Fruit fly (Drosophila melanogaster) whole organism, wandering third instar larva: Measurements from ENCODE around the gene Sfp24Bd.
A peak's percentile ranks its signal among the peaks of the same experiment; 100 is the strongest.

ENCODE experiments used
- CG32264 ChIP-seq: fragments of 200-800 bp; sonication (Bioruptor generic); optimal IDR thresholded peaks from 2 replicates; lab custom pipeline; 2016; ENCODE audit warnings: missing biosample characterization, missing genetic modification characterization
- CG9705 ChIP-seq: fragments of 200-800 bp; sonication (Bioruptor generic); optimal IDR thresholded peaks from 2 replicates; lab custom pipeline; 2018; ENCODE audit warnings: missing biosample characterization, mild to moderate bottlenecking, missing genetic modification characterization
- CrebA ChIP-seq: fragments of 200-800 bp; sonication (Bioruptor generic); optimal IDR thresholded peaks from 2 replicates; lab custom pipeline; 2016; ENCODE audit warnings: missing biosample characterization, mild to moderate bottlenecking, missing genetic modification characterization, borderline replicate concordance
- Dfd ChIP-seq: fragments of >200 bp; optimal IDR thresholded peaks from 2 replicates; lab custom pipeline; 2017; ENCODE audit warnings: missing biosample characterization, missing genetic modification characterization
- Dif ChIP-seq: fragments of 200-275, 200-300 bp; sonication (Bioruptor generic); optimal IDR thresholded peaks from 2 replicates; lab custom pipeline; 2018; ENCODE audit warnings: missing biosample characterization, missing genetic modification characterization; ENCODE audit not compliant: partially characterized antibody
- GATAd ChIP-seq: sonication (Bioruptor generic); optimal IDR thresholded peaks from 2 replicates; lab custom pipeline; 2016; ENCODE audit warnings: missing biosample characterization, missing genetic modification characterization
- HLH106 ChIP-seq: fragments of 200-800 bp; optimal IDR thresholded peaks from 3 replicates; lab custom pipeline; 2019; ENCODE audit warnings: missing biosample characterization, mild to moderate bottlenecking, missing genetic modification characterization, moderate library complexity
- Hnf4 ChIP-seq: fragments of 200-800 bp; sonication (Bioruptor generic); optimal IDR thresholded peaks from 2 replicates; lab custom pipeline; 2016; ENCODE audit warnings: missing biosample characterization, mild to moderate bottlenecking, missing genetic modification characterization
- Hr78 ChIP-seq: fragments of >200 bp; optimal IDR thresholded peaks from 2 replicates; lab custom pipeline; 2017; ENCODE audit warnings: missing biosample characterization, missing genetic modification characterization
- Hr83 ChIP-seq: fragments of 200-300 bp; sonication (Bioruptor generic); optimal IDR thresholded peaks from 2 replicates; lab custom pipeline; 2016; ENCODE audit warnings: missing biosample characterization, mild to moderate bottlenecking, missing genetic modification characterization, moderate library complexity; ENCODE audit not compliant: poor library complexity, severe bottlenecking
- Jra ChIP-seq: sonication (Bioruptor generic); optimal IDR thresholded peaks from 2 replicates; lab custom pipeline; 2016; ENCODE audit warnings: missing biosample characterization, missing genetic modification characterization
- Mio ChIP-seq: sonication (Bioruptor generic); optimal IDR thresholded peaks from 2 replicates; lab custom pipeline; 2016; ENCODE audit warnings: missing biosample characterization, missing genetic modification characterization
- Myc ChIP-seq: fragments of >200 bp; optimal IDR thresholded peaks from 2 replicates; lab custom pipeline; 2017
- N ChIP-seq: fragments of >200 bp; optimal IDR thresholded peaks from 2 replicates; lab custom pipeline; 2018; ENCODE audit warnings: missing biosample characterization, missing external identifiers, missing genetic modification characterization
- OdsH ChIP-seq: fragments of 200-800 bp; sonication (Bioruptor generic); optimal IDR thresholded peaks from 2 replicates; lab custom pipeline; 2016; ENCODE audit warnings: missing biosample characterization, mild to moderate bottlenecking, missing genetic modification characterization
- Rel ChIP-seq, 2 experiments: fragments of 200-800 bp; sonication (Bioruptor generic) in 1 of 2; optimal IDR thresholded peaks; 2 replicates in 1 of 2; 3 replicates in 1 of 2; lab custom pipeline; 2016 to 2019; ENCODE audit warnings: mild to moderate bottlenecking in 2 of 2, missing biosample characterization in 2 of 2, missing genetic modification characterization in 2 of 2, moderate library complexity in 1 of 2
- Sp1 ChIP-seq: fragments of 200-800 bp; sonication (Bioruptor generic); optimal IDR thresholded peaks from 3 replicates; lab custom pipeline; 2019; ENCODE audit warnings: missing biosample characterization, mild to moderate bottlenecking, missing genetic modification characterization, moderate library complexity
- Vsx2 ChIP-seq: fragments of 200-300, 225-300 bp; sonication (Bioruptor generic); optimal IDR thresholded peaks from 2 replicates; lab custom pipeline; 2018; ENCODE audit warnings: missing biosample characterization, missing genetic modification characterization; ENCODE audit not compliant: partially characterized antibody
- br ChIP-seq: fragments of 200-800 bp; sonication (Bioruptor generic); optimal IDR thresholded peaks from 2 replicates; lab custom pipeline; 2016; ENCODE audit warnings: missing biosample characterization, missing genetic modification characterization
- brk ChIP-seq: fragments of 200-800 bp; sonication (Bioruptor generic); optimal IDR thresholded peaks from 2 replicates; lab custom pipeline; 2016; ENCODE audit warnings: missing biosample characterization, mild to moderate bottlenecking, missing genetic modification characterization
- dl ChIP-seq, 2 experiments: fragments of 175-275, 200-275 bp in 1 of 2; fragments of 200-275 bp in 1 of 2; sonication (Bioruptor generic); optimal IDR thresholded peaks; lab custom pipeline; 2018; ENCODE audit warnings: mild to moderate bottlenecking in 2 of 2, missing biosample characterization in 2 of 2, missing genetic modification characterization in 2 of 2, moderate library complexity in 2 of 2; ENCODE audit not compliant: partially characterized antibody in 2 of 2, insufficient read depth in 1 of 2
- dmrt93B ChIP-seq: fragments of 200-800 bp; sonication (Bioruptor generic); optimal IDR thresholded peaks from 2 replicates; lab custom pipeline; 2018; ENCODE audit warnings: missing biosample characterization, mild to moderate bottlenecking, missing genetic modification characterization
- dsf ChIP-seq: sonication (Bioruptor generic); optimal IDR thresholded peaks from 2 replicates; lab custom pipeline; 2016; ENCODE audit warnings: missing biosample characterization, missing genetic modification characterization, borderline replicate concordance
- ey ChIP-seq: fragments of 200-800 bp; sonication (Bioruptor generic); optimal IDR thresholded peaks from 2 replicates; lab custom pipeline; 2016; ENCODE audit warnings: missing biosample characterization, missing genetic modification characterization
- foxo ChIP-seq, 2 experiments: fragments of 200-800 bp; sonication (Bioruptor generic); optimal IDR thresholded peaks; 2 replicates in 1 of 2; 3 replicates in 1 of 2; lab custom pipeline; 2016 to 2017; ENCODE audit warnings: missing biosample characterization in 2 of 2, missing genetic modification characterization in 2 of 2
- fru ChIP-seq: fragments of 200-800 bp; sonication (Bioruptor generic); optimal IDR thresholded peaks from 3 replicates; lab custom pipeline; 2016; ENCODE audit warnings: missing biosample characterization, mild to moderate bottlenecking, missing genetic modification characterization
- h ChIP-seq: fragments of 200-800 bp; sonication (Bioruptor generic); optimal IDR thresholded peaks from 3 replicates; lab custom pipeline; 2016; ENCODE audit warnings: missing biosample characterization, mild to moderate bottlenecking, missing genetic modification characterization
- jim ChIP-seq: fragments of 175-275, 200-325 bp; sonication (Bioruptor generic); optimal IDR thresholded peaks from 2 replicates; lab custom pipeline; 2016; ENCODE audit warnings: missing biosample characterization, mild to moderate bottlenecking, missing genetic modification characterization
- lola ChIP-seq: fragments of >200 bp; optimal IDR thresholded peaks from 2 replicates; lab custom pipeline; 2017; ENCODE audit warnings: missing biosample characterization, missing genetic modification characterization
- psq ChIP-seq: fragments of 200-800 bp; sonication (Bioruptor generic); optimal IDR thresholded peaks from 3 replicates; lab custom pipeline; 2017; ENCODE audit warnings: missing biosample characterization, mild to moderate bottlenecking, missing genetic modification characterization, moderate library complexity
- rgr ChIP-seq: fragments of 200-800 bp; sonication (Bioruptor generic); optimal IDR thresholded peaks from 3 replicates; lab custom pipeline; 2016; ENCODE audit warnings: missing biosample characterization, mild to moderate bottlenecking, missing genetic modification characterization
- sage ChIP-seq: fragments of 200-800 bp; sonication (Bioruptor generic); optimal IDR thresholded peaks from 2 replicates; lab custom pipeline; 2016; ENCODE audit warnings: missing biosample characterization, mild to moderate bottlenecking, missing genetic modification characterization
- sv ChIP-seq: fragments of 200-800 bp; sonication (Bioruptor generic); optimal IDR thresholded peaks from 3 replicates; lab custom pipeline; 2016; ENCODE audit warnings: missing biosample characterization, missing genetic modification characterization
- tai ChIP-seq: sonication (Bioruptor generic); optimal IDR thresholded peaks from 2 replicates; lab custom pipeline; 2016; ENCODE audit warnings: missing biosample characterization, missing genetic modification characterization
- usp ChIP-seq: fragments of >200 bp; optimal IDR thresholded peaks from 2 replicates; lab custom pipeline; 2017; ENCODE audit warnings: missing biosample characterization, missing genetic modification characterization
- woc ChIP-seq: sonication (Bioruptor generic); optimal IDR thresholded peaks from 2 replicates; lab custom pipeline; 2016; ENCODE audit warnings: missing biosample characterization, mild to moderate bottlenecking, missing genetic modification characterization

Gene Sfp24Bd

dm6 chr2L:3705438-3705921 is 36.5 kb upstream of the Sfp24Bd start, which contains the start of gene CG31778 (continued):
- TF ChIP-seq rgr (GFP tag; lab: Kevin White, UChicago) = peak; percentile 90
- peak; percentile 4 for TF ChIP-seq dsf (GFP tag; lab: Kevin White, UChicago)
- TF ChIP-seq Sp1 (GFP tag; lab: Kevin White, UChicago) = peak; percentile 85
- peak; percentile 90 for TF ChIP-seq OdsH (GFP tag; lab: Kevin White, UChicago)
- TF ChIP-seq woc (GFP tag; lab: Kevin White, UChicago) = peak; percentile 61
- TF ChIP-seq foxo (GFP tag; optimal IDR thresholded peaks at IDR 0.05; lab: Kevin White, UChicago) = peak; percentile 72 to 81
- peak; percentile 92 for TF ChIP-seq br (GFP tag; lab: Kevin White, UChicago)
- TF ChIP-seq dmrt93B (GFP tag; lab: Kevin White, UChicago) = peak; percentile 62

dm6 chr2L:3703260-3703659 is 34.3 kb upstream of the Sfp24Bd start, which contains the start of gene CG2816:
TSS of gene CG2816 (plus strand) at chr2L:3703659.
- TF ChIP-seq foxo (GFP tag; optimal IDR thresholded peaks at IDR 0.05; lab: Kevin White, UChicago) (peak; percentile 78 to 94), fru (GFP tag; lab: Kevin White, UChicago) (peak; percentile 95), br (GFP tag; lab: Kevin White, UChicago) (peak; percentile 93), rgr (GFP tag; lab: Kevin White, UChicago) (peak; percentile 95), OdsH (GFP tag; lab: Kevin White, UChicago) (peak; percentile 95), Myc (peak; percentile 30), sage (GFP tag; lab: Kevin White, UChicago) (peak; percentile 58), woc (GFP tag; lab: Kevin White, UChicago) (peak; percentile 81), Hr78 (GFP tag; lab: Kevin White, UChicago) (no peak), HLH106 (tag; lab: Kevin White, UChicago) (peak; percentile 96), CG9705 (GFP tag; lab: Kevin White, UChicago) (peak; percentile 90), GATAd (GFP tag; lab: Kevin White, UChicago) (peak; percentile 88), dmrt93B (GFP tag; lab: Kevin White, UChicago) (peak; percentile 84), sv (GFP tag; lab: Kevin White, UChicago) (no peak), usp (GFP tag; lab: Kevin White, UChicago) (no peak), Hnf4 (GFP tag; lab: Kevin White, UChicago) (peak; percentile 93), dl (GFP tag; optimal IDR thresholded peaks at IDR 0.05; lab: Kevin White, UChicago; ENCODE audit: insufficient read depth in 1 of 2, partially characterized antibody in 2 of 2) (no peak), brk (GFP tag; lab: Kevin White, UChicago) (peak; percentile 88), Dfd (GFP tag; lab: Kevin White, UChicago) (no peak), lola (GFP tag; lab: Kevin White, UChicago) (no peak), h (GFP tag; lab: Kevin White, UChicago) (peak; percentile 97), Mio (GFP tag; lab: Kevin White, UChicago) (peak; percentile 85), psq (GFP tag; lab: Kevin White, UChicago) (peak; percentile 85), Jra (GFP tag; lab: Kevin White, UChicago) (peak; percentile 84), Rel (GFP tag; optimal IDR thresholded peaks at IDR 0.05; lab: Kevin White, UChicago) (peak; percentile 39), Rel (tag; optimal IDR thresholded peaks at IDR 0.05; lab: Kevin White, UChicago) (peak; percentile 74), CG32264 (GFP tag; lab: Kevin White, UChicago) (peak; percentile 84), CrebA (GFP tag; lab: Kevin White, UChicago) (no peak), Sp1 (GFP tag; lab: Kevin White, UChicago) (peak; percentile 92), tai (GFP tag; lab: Kevin White, UChicago) (peak; percentile 90), Hr83 (GFP tag; lab: Kevin White, UChicago) (no peak), N (GFP tag; lab: Kevin White, UChicago) (no peak), jim (GFP tag; lab: Kevin White, UChicago) (peak; percentile 25), Vsx2 (no peak), dsf (GFP tag; lab: Kevin White, UChicago) (peak; percentile 65), ey (peak; percentile 98), Dif (GFP tag; lab: Kevin White, UChicago) (no peak)
